Fruit fly (Drosophila melanogaster): Measurements from ENCODE around the gene CG4872.

Gene CG4872

DNA sequence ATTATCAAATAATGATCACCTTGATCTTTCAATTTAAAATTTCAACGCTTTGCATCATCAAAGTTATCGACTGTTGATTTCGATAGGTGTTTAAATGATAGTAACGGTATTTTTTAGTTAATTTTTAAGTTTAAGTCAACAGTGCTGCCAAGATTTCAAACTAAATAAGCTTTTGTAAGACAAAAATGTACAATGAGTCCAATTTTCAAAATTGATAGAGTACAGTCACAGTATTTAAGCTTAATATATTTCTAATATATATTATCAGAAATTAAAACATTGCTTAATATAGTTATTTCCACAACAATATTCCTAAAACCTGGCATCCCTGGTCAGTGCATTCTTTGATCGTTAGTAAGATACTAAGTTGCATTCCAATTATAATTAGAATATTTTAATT lies at the start of gene CG4872:
CG4872 (plus strand) TSS at position 333 of the 400 bp plus-strand sequence.
- no peak for TF ChIP-seq sage (GFP tag; optimal IDR thresholded peaks at IDR 0.05)
- TF ChIP-seq Myc (optimal IDR thresholded peaks at IDR 0.05) = peak; percentile 23
- no peak for TF ChIP-seq fru (GFP tag; optimal IDR thresholded peaks at IDR 0.05)
- TF ChIP-seq Mio (GFP tag; optimal IDR thresholded peaks at IDR 0.05) = no peak
- TF ChIP-seq foxo (GFP tag; optimal IDR thresholded peaks at IDR 0.05) = no peak
- peak; percentile 19 for TF ChIP-seq OdsH (GFP tag; optimal IDR thresholded peaks at IDR 0.05)
- TF ChIP-seq HLH106 (tag; optimal IDR thresholded peaks at IDR 0.05) = peak; percentile 42
- no peak for TF ChIP-seq psq (GFP tag; optimal IDR thresholded peaks at IDR 0.05)

DNA sequence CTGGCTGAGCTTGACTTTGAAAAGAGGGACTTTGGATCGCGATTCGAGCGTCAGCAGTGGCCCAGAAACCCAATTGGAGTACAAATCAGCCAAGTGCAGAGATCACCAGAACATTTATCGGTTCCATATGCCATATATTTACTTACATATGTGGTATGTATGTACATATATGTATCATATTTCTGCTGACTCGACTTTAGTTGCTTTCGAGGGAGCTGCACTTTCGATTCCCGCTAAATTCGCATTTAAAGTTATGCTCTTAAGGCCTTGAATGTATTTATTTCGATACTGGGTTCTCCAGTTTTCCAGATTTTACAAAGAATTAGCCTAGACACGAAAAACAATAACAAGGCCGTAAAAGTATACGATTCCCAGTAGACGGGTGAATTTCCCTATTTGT lies 49.3 kb upstream of the CG4872 start:
- TF ChIP-seq CG32264 (GFP tag; optimal IDR thresholded peaks at IDR 0.05) = no peak
- TF ChIP-seq GATAd (GFP tag; optimal IDR thresholded peaks at IDR 0.05) = no peak
- no peak for TF ChIP-seq psq (GFP tag; optimal IDR thresholded peaks at IDR 0.05)
- TF ChIP-seq usp (GFP tag; optimal IDR thresholded peaks at IDR 0.05) = no peak

DNA sequence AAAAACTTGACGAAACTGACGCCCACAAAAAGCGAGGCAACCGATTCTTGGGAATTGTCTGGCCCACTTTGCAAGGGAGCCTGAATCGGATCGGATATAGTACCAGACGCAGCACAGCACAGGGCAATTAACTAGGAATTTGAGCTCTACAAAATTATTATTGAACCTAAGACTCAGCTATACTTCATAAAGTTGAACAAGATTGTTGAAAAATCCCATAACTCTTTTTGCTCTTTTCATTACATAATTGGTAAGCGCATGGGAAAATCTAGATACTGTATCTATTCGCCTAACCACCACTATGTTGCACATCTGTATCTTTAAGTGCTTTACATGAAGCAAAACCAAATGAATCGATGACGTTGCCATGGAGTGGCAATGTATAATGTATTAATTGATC lies 48.0 kb upstream of the CG4872 start:
- TF ChIP-seq rgr (GFP tag; optimal IDR thresholded peaks at IDR 0.05) = peak; percentile 34
- peak; percentile 30 for TF ChIP-seq h (GFP tag; optimal IDR thresholded peaks at IDR 0.05)
- peak in 1 of 2 experiments; percentile 38 for TF ChIP-seq foxo (GFP tag; optimal IDR thresholded peaks at IDR 0.05)
- peak; percentile 61 for TF ChIP-seq sv (GFP tag; optimal IDR thresholded peaks at IDR 0.05)
- TF ChIP-seq jim (GFP tag; optimal IDR thresholded peaks at IDR 0.05) = no peak
- peak; percentile 15 for TF ChIP-seq br (GFP tag; optimal IDR thresholded peaks at IDR 0.05)
- TF ChIP-seq N (GFP tag; optimal IDR thresholded peaks at IDR 0.05) = no peak
- peak; percentile 27 for TF ChIP-seq ey (GFP tag; optimal IDR thresholded peaks at IDR 0.05)
- peak; percentile 54 for TF ChIP-seq fru (GFP tag; optimal IDR thresholded peaks at IDR 0.05)
- no peak for TF ChIP-seq dl (GFP tag; optimal IDR thresholded peaks at IDR 0.05; ENCODE audit: insufficient read depth in 1 of 2, partially characterized antibody in 2 of 2)
- TF ChIP-seq Hnf4 (GFP tag; optimal IDR thresholded peaks at IDR 0.05) = no peak

DNA sequence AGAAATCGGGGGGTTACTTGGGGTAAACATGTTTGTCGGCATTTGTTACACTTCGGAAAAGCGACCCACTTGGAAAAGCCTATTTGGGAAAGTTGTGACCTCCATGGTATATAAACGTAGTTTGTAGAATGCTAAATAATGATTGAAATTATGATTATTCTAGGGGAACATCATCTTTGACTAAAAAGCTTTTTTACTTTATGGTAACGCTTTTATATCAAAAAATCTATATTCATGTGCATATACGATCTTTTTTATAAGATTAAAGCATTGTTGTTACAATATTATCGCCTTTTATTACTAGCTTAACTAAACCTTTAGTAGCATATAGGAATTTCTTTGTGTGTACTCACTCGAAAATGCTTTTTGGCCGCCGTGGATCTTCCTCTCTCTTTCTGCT lies 46.9 kb upstream of the CG4872 start:
- TF ChIP-seq Jra (GFP tag; optimal IDR thresholded peaks at IDR 0.05) (no peak), fru (GFP tag; optimal IDR thresholded peaks at IDR 0.05) (peak; percentile 49), pan (optimal IDR thresholded peaks at IDR 0.05) (no peak), rgr (GFP tag; optimal IDR thresholded peaks at IDR 0.05) (peak; percentile 46), h (GFP tag; optimal IDR thresholded peaks at IDR 0.05) (peak; percentile 22), woc (GFP tag; optimal IDR thresholded peaks at IDR 0.05) (peak; percentile 12), ey (GFP tag; optimal IDR thresholded peaks at IDR 0.05) (peak; percentile 23), Sp1 (GFP tag; optimal IDR thresholded peaks at IDR 0.05) (peak; percentile 3), N (GFP tag; optimal IDR thresholded peaks at IDR 0.05) (no peak), OdsH (GFP tag; optimal IDR thresholded peaks at IDR 0.05) (peak; percentile 52), foxo (GFP tag; optimal IDR thresholded peaks at IDR 0.05) (peak in 1 of 2 experiments; percentile 50), HLH106 (tag; optimal IDR thresholded peaks at IDR 0.05) (peak; percentile 10), psq (GFP tag; optimal IDR thresholded peaks at IDR 0.05) (peak; percentile 49)

DNA sequence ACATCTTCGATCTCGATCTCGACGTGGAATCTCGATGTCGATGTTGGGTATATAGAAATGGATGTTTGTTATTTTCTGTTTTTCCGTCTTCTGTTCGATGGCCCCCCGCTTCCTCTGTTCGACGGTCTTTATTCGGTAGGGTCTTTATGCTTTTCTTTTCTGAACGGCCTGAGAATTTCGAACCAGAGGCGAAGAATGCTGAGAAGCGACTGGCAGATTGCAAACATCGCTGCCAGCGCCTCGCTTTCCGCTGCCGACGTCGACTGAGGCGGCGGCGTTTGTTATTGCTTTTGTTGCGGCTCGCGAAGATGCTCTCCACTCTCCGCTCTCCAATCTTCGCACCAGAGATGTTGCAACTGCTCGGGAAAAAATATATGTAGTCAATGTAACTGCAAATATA lies 45.8 kb upstream of the CG4872 start, which contains the start of the genes CG13004 and CG46306:
CG13004 (minus strand) TSS at position 217 of the 400 bp plus-strand sequence.
CG46306 (minus strand) TSS at position 217 of the 400 bp plus-strand sequence.
- TF ChIP-seq woc (GFP tag; optimal IDR thresholded peaks at IDR 0.05) (no peak), Hnf4 (GFP tag; optimal IDR thresholded peaks at IDR 0.05) (peak; percentile 13), dl (GFP tag; optimal IDR thresholded peaks at IDR 0.05; ENCODE audit: insufficient read depth in 1 of 2, partially characterized antibody in 2 of 2) (peak in 1 of 2 experiments; percentile 52), N (GFP tag; optimal IDR thresholded peaks at IDR 0.05) (no peak), Hr83 (GFP tag; optimal IDR thresholded peaks at IDR 0.05; ENCODE audit: poor library complexity, severe bottlenecking) (peak; percentile 6), Dif (GFP tag; optimal IDR thresholded peaks at IDR 0.05; ENCODE audit: partially characterized antibody) (peak; percentile 58), dsf (GFP tag; optimal IDR thresholded peaks at IDR 0.05; ENCODE audit: borderline replicate concordance) (no peak), lola (GFP tag; optimal IDR thresholded peaks at IDR 0.05) (no peak), GATAd (GFP tag; optimal IDR thresholded peaks at IDR 0.05) (no peak), CG9705 (GFP tag; optimal IDR thresholded peaks at IDR 0.05) (no peak), CG32264 (GFP tag; optimal IDR thresholded peaks at IDR 0.05) (no peak), Rel (GFP tag; optimal IDR thresholded peaks at IDR 0.05) (no peak), Rel (tag; optimal IDR thresholded peaks at IDR 0.05) (peak; percentile 39), psq (GFP tag; optimal IDR thresholded peaks at IDR 0.05) (no peak), Hr78 (GFP tag; optimal IDR thresholded peaks at IDR 0.05) (no peak), ey (GFP tag; optimal IDR thresholded peaks at IDR 0.05) (no peak), OdsH (GFP tag; optimal IDR thresholded peaks at IDR 0.05) (no peak)
